Worm (Caenorhabditis elegans) whole organism, young adult: Measurements from ENCODE around the gene try-1.

Experiments
- B0336.3 ChIP-seq: fragments of 200-800 bp; sonication (Bioruptor generic); IDR thresholded peaks from 2 replicates; pipeline ENCODE4 v1.3.6; 2022; ENCODE audit warnings: missing genetic modification characterization, missing compliant biosample characterization
- C17E4.6 ChIP-seq: fragments of 200-800 bp; sonication (Bioruptor generic); IDR thresholded peaks from 2 replicates; pipeline ENCODE4 v1.3.6; 2022; ENCODE audit warnings: missing genetic modification reagents, missing genetic modification characterization, missing compliant biosample characterization
- F49E8.2 ChIP-seq: sonication (generic microtip); optimal IDR thresholded peaks from 3 replicates; lab custom pipeline; 2017; ENCODE audit warnings: missing genetic modification characterization, mild to moderate bottlenecking, missing compliant biosample characterization, antibody characterized with exemption, moderate library complexity; ENCODE audit not compliant: insufficient read depth
- F52B5.7 ChIP-seq: sonication (generic microtip); optimal IDR thresholded peaks from 2 replicates; lab custom pipeline; 2016; ENCODE audit warnings: mild to moderate bottlenecking, missing genetic modification characterization, missing compliant biosample characterization
- F55B11.4 ChIP-seq: sonication (generic microtip); optimal IDR thresholded peaks from 2 replicates; lab custom pipeline; 2016; ENCODE audit warnings: missing compliant biosample characterization, missing genetic modification characterization, borderline replicate concordance; ENCODE audit not compliant: insufficient read depth
- F57C9.4 ChIP-seq: sonication (generic microtip); optimal IDR thresholded peaks from 2 replicates; lab custom pipeline; 2017; ENCODE audit warnings: mild to moderate bottlenecking, missing genetic modification characterization, missing compliant biosample characterization
- K11D2.4 ChIP-seq: fragments of 200-800 bp; sonication (Bioruptor generic); IDR thresholded peaks from 2 replicates; pipeline ENCODE4 v1.3.6; 2022; ENCODE audit warnings: missing genetic modification reagents, missing genetic modification characterization, missing compliant biosample characterization
- T07F8.4 ChIP-seq: sonication (generic microtip); optimal IDR thresholded peaks from 2 replicates; lab custom pipeline; 2016; ENCODE audit warnings: mild to moderate bottlenecking, missing genetic modification characterization, moderate library complexity, missing compliant biosample characterization
- Y53F4B.3 ChIP-seq: fragments of 200-800 bp; sonication (Bioruptor generic); IDR thresholded peaks from 2 replicates; pipeline ENCODE4 v1.3.6; 2022; ENCODE audit warnings: missing genetic modification reagents, missing genetic modification characterization, missing compliant biosample characterization
- Y53G8AR.9 ChIP-seq: fragments of 200-800 bp; sonication (Bioruptor generic); conservative IDR thresholded peaks from 2 replicates; pipeline ENCODE4 v1.3.6; 2022; ENCODE audit warnings: missing genetic modification reagents, missing genetic modification characterization, missing compliant biosample characterization
- Y67H2A.10 ChIP-seq: fragments of 200-800 bp; sonication (Bioruptor generic); conservative IDR thresholded peaks from 2 replicates; pipeline ENCODE4 v1.3.6; 2022; ENCODE audit warnings: missing genetic modification reagents, missing genetic modification characterization, missing compliant biosample characterization
- ZK185.1 ChIP-seq: sonication (generic microtip); optimal IDR thresholded peaks from 2 replicates; lab custom pipeline; 2016; ENCODE audit warnings: mild to moderate bottlenecking, missing genetic modification characterization, missing compliant biosample characterization; ENCODE audit not compliant: poor library complexity, severe bottlenecking
- akir-1 ChIP-seq: fragments of 200-800 bp; sonication (Bioruptor generic); optimal IDR thresholded peaks from 2 replicates; lab custom pipeline; 2018; ENCODE audit warnings: mild to moderate bottlenecking, missing genetic modification characterization, moderate library complexity, missing compliant biosample characterization
- ama-1 ChIP-seq, 3 experiments: fragments of 150-350 bp in 1 of 3; sonication (generic microtip) in 2 of 3; optimal IDR thresholded peaks; 2 replicates each; lab custom pipeline; 2014 to 2018; ENCODE audit warnings: missing biosample characterization in 2 of 3, missing genetic modification characterization in 2 of 3, missing genetic modification reagents in 2 of 3
- aptf-2 ChIP-seq: fragments of 200-800 bp; sonication (Bioruptor generic); conservative IDR thresholded peaks from 2 replicates; pipeline ENCODE4 v1.3.6; 2022; ENCODE audit warnings: missing genetic modification reagents, missing genetic modification characterization, missing compliant biosample characterization
- atf-7 ChIP-seq: sonication (generic microtip); optimal IDR thresholded peaks from 2 replicates; lab custom pipeline; 2017; ENCODE audit warnings: mild to moderate bottlenecking, missing genetic modification characterization, missing compliant biosample characterization
- athp-1 ChIP-seq: sonication (generic microtip); optimal IDR thresholded peaks from 2 replicates; lab custom pipeline; 2017; ENCODE audit warnings: mild to moderate bottlenecking, missing genetic modification characterization, missing compliant biosample characterization
- attf-5 ChIP-seq: fragments of 200-800 bp; sonication (Bioruptor generic); optimal IDR thresholded peaks from 2 replicates; lab custom pipeline; 2018; ENCODE audit warnings: mild to moderate bottlenecking, missing genetic modification characterization, missing compliant biosample characterization
- cebp-2 ChIP-seq: fragments of 200-800 bp; sonication (Bioruptor generic); IDR thresholded peaks from 2 replicates; pipeline ENCODE4 v1.3.6; 2022; ENCODE audit warnings: missing genetic modification characterization, missing compliant biosample characterization
- ceh-40 ChIP-seq: fragments of 200-800 bp; sonication (Bioruptor generic); IDR thresholded peaks from 2 replicates; pipeline ENCODE4 v1.3.6; 2022; ENCODE audit warnings: missing genetic modification characterization, missing compliant biosample characterization
- ceh-91 ChIP-seq: fragments of 200-800 bp; sonication (Bioruptor generic); IDR thresholded peaks from 2 replicates; pipeline ENCODE4 v1.3.6; 2022; ENCODE audit warnings: missing genetic modification reagents, missing genetic modification characterization, missing compliant biosample characterization
- egl-18 ChIP-seq: fragments of 200-800 bp; sonication (Bioruptor generic); IDR thresholded peaks from 2 replicates; pipeline ENCODE4 v1.3.6; 2022; ENCODE audit warnings: missing genetic modification reagents, missing genetic modification characterization, missing compliant biosample characterization
- egl-44 ChIP-seq: fragments of 200-800 bp; sonication (Bioruptor generic); IDR thresholded peaks from 2 replicates; pipeline ENCODE4 v1.3.6; 2022; ENCODE audit warnings: missing genetic modification reagents, missing genetic modification characterization, missing compliant biosample characterization
- egrh-3 ChIP-seq: fragments of 200-800 bp; sonication (Bioruptor generic); IDR thresholded peaks from 2 replicates; pipeline ENCODE4 v1.3.6; 2022; ENCODE audit warnings: missing genetic modification reagents, missing genetic modification characterization, missing compliant biosample characterization
- hlh-12 ChIP-seq: sonication (generic microtip); optimal IDR thresholded peaks from 2 replicates; lab custom pipeline; 2016; ENCODE audit warnings: missing genetic modification characterization, missing compliant biosample characterization
- hlh-26 ChIP-seq: fragments of 200-800 bp; sonication (Bioruptor generic); conservative IDR thresholded peaks from 2 replicates; pipeline ENCODE4 v1.3.6; 2022; ENCODE audit warnings: missing genetic modification reagents, missing genetic modification characterization, missing compliant biosample characterization
- hmg-1.2 ChIP-seq: fragments of 200-800 bp; sonication (Bioruptor generic); IDR thresholded peaks from 2 replicates; pipeline ENCODE4 v1.3.6; 2022; ENCODE audit warnings: missing genetic modification reagents, missing genetic modification characterization, missing compliant biosample characterization
- hsf-1 ChIP-seq: fragments of 200-800 bp; sonication (Bioruptor generic); IDR thresholded peaks from 2 replicates; pipeline ENCODE4 v1.3.6; 2022; ENCODE audit warnings: missing genetic modification reagents, missing genetic modification characterization, missing compliant biosample characterization
- lag-1 ChIP-seq: fragments of 200-800 bp; sonication (Bioruptor generic); IDR thresholded peaks from 2 replicates; pipeline ENCODE4 v1.3.6; 2022; ENCODE audit warnings: missing genetic modification reagents, missing genetic modification characterization, missing compliant biosample characterization
- let-526 ChIP-seq: fragments of 200-800 bp; sonication (Bioruptor generic); IDR thresholded peaks from 2 replicates; pipeline ENCODE4 v1.3.6; 2022; ENCODE audit warnings: missing genetic modification reagents, missing genetic modification characterization, missing compliant biosample characterization
- let-607 ChIP-seq, 2 experiments: fragments of 200-800 bp in 1 of 2; sonication (Bioruptor generic) in 1 of 2; sonication (generic microtip) in 1 of 2; optimal IDR thresholded peaks; 2 replicates each; lab custom pipeline; 2016 to 2018; ENCODE audit warnings: mild to moderate bottlenecking in 2 of 2, missing compliant biosample characterization in 2 of 2, missing genetic modification characterization in 2 of 2, moderate library complexity in 2 of 2, missing genotype in 1 of 2
- lin-35 ChIP-seq, 3 experiments: fragments of 150-350 bp in 2 of 3; sonication (generic microtip) in 1 of 3; optimal IDR thresholded peaks; 2 replicates each; lab custom pipeline; 2014 to 2018; ENCODE audit warnings: missing biosample characterization in 3 of 3, missing genetic modification characterization in 3 of 3, missing genetic modification reagents in 3 of 3
- lir-1 ChIP-seq: fragments of 200-800 bp; sonication (Bioruptor generic); conservative IDR thresholded peaks from 2 replicates; pipeline ENCODE4 v1.3.6; 2022; ENCODE audit warnings: missing genetic modification reagents, missing genetic modification characterization, missing compliant biosample characterization
- lsl-1 ChIP-seq: fragments of 200-800 bp; sonication (Bioruptor generic); optimal IDR thresholded peaks from 2 replicates; lab custom pipeline; 2018; ENCODE audit warnings: mild to moderate bottlenecking, missing genetic modification characterization, moderate library complexity, missing compliant biosample characterization
- lsy-27 ChIP-seq: sonication (generic microtip); optimal IDR thresholded peaks from 2 replicates; lab custom pipeline; 2017; ENCODE audit warnings: missing genetic modification characterization, mild to moderate bottlenecking, missing compliant biosample characterization, antibody characterized with exemption, missing genotype, borderline replicate concordance; ENCODE audit not compliant: insufficient read depth
- madf-6 ChIP-seq: fragments of 200-800 bp; sonication (Bioruptor generic); IDR thresholded peaks from 2 replicates; pipeline ENCODE4 v1.3.6; 2022; ENCODE audit warnings: missing genetic modification reagents, missing genetic modification characterization, missing compliant biosample characterization
- mel-28 ChIP-seq: sonication (generic microtip); optimal IDR thresholded peaks from 2 replicates; lab custom pipeline; 2016; ENCODE audit warnings: borderline replicate concordance, mild to moderate bottlenecking, missing genetic modification characterization, missing compliant biosample characterization
- mxl-1 ChIP-seq: sonication (generic microtip); optimal IDR thresholded peaks from 2 replicates; lab custom pipeline; 2016; ENCODE audit warnings: missing genetic modification characterization, missing compliant biosample characterization
- nfyb-1 ChIP-seq: fragments of 200-800 bp; sonication (Bioruptor generic); IDR thresholded peaks from 2 replicates; pipeline ENCODE4 v1.3.6; 2022; ENCODE audit warnings: missing genetic modification reagents, missing genetic modification characterization, missing compliant biosample characterization
- nhr-27 ChIP-seq: fragments of 200-800 bp; sonication (Bioruptor generic); optimal IDR thresholded peaks from 2 replicates; lab custom pipeline; 2018; ENCODE audit warnings: mild to moderate bottlenecking, missing genetic modification characterization, moderate library complexity, missing compliant biosample characterization
- sdz-38 ChIP-seq: sonication (generic microtip); optimal IDR thresholded peaks from 2 replicates; lab custom pipeline; 2016; ENCODE audit warnings: missing genotype, missing genetic modification characterization, missing compliant biosample characterization
- sea-2 ChIP-seq: fragments of 200-800 bp; sonication (Bioruptor generic); IDR thresholded peaks from 2 replicates; pipeline ENCODE4 v1.3.6; 2022; ENCODE audit warnings: missing genetic modification characterization, missing compliant biosample characterization
- somi-1 ChIP-seq: fragments of 200-800 bp; sonication (Bioruptor generic); optimal IDR thresholded peaks from 2 replicates; lab custom pipeline; 2018; ENCODE audit warnings: mild to moderate bottlenecking, missing genetic modification characterization, missing compliant biosample characterization
- tbx-9 ChIP-seq: sonication (generic microtip); optimal IDR thresholded peaks from 2 replicates; lab custom pipeline; 2016; ENCODE audit warnings: borderline replicate concordance, missing genetic modification characterization, inconsistent platforms, missing compliant biosample characterization
- unc-62 ChIP-seq: fragments of 150-350 bp; optimal IDR thresholded peaks from 2 replicates; lab custom pipeline; 2014; ENCODE audit warnings: missing biosample characterization, missing genetic modification reagents, missing genetic modification characterization
- xnd-1 ChIP-seq: sonication (generic microtip); optimal IDR thresholded peaks from 2 replicates; lab custom pipeline; 2016; ENCODE audit warnings: missing genotype, missing genetic modification reagents, missing genetic modification characterization, missing compliant biosample characterization
- ztf-18 ChIP-seq: sonication (generic microtip); optimal IDR thresholded peaks from 2 replicates; lab custom pipeline; 2016; ENCODE audit warnings: missing genotype, mild to moderate bottlenecking, missing genetic modification characterization, missing compliant biosample characterization
- ztf-26 ChIP-seq: sonication (generic microtip); optimal IDR thresholded peaks from 2 replicates; lab custom pipeline; 2017; ENCODE audit warnings: missing genetic modification characterization, missing compliant biosample characterization
- ztf-3 ChIP-seq: fragments of 200-800 bp; sonication (Bioruptor generic); optimal IDR thresholded peaks from 2 replicates; lab custom pipeline; 2018; ENCODE audit warnings: mild to moderate bottlenecking, missing genetic modification characterization, missing compliant biosample characterization

try-1 gene

DNA sequence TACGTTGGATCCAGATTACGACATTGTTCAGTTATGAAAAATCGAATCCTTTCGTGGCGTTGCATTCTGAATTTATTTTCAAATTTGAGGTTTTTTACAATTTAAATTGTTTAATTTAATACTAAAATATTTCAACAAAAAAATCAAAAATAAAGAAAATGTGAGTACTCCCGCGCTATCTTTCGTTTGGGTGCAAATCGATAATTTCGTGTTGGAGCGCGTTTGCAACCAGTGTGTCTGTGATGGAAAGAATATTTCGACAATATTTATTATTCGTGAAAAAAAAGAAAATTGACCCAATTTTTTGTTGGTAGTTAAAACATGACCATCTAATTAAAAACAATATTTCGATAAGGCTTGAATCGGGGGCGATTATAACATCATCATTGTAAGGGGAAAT lies 47.3 kb downstream of the try-1 start, which contains the start of gene R05F9.9 (continued):
- no peak for TF ChIP-seq sdz-38 (tag; lab: Kevin White, UChicago)
- TF ChIP-seq ztf-3 (GFP tag; lab: Kevin White, UChicago), result no peak
- peak; percentile 86 for TF ChIP-seq Y53G8AR.9 (GFP tag; lab: Robert Waterston, UW)
- peak; percentile 27 for TF ChIP-seq mxl-1 (tag; lab: Kevin White, UChicago)
- no peak for TF ChIP-seq F52B5.7 (tag; lab: Kevin White, UChicago)
- TF ChIP-seq lsy-27 (tag; lab: Kevin White, UChicago), result no peak
- TF ChIP-seq T07F8.4 (tag; lab: Kevin White, UChicago), result no peak
- TF ChIP-seq nfyb-1 (GFP tag; lab: Robert Waterston, UW), result peak; percentile 52
- TF ChIP-seq tbx-9 (tag; lab: Kevin White, UChicago), result no peak
- TF ChIP-seq lin-35 (GFP tag; optimal IDR thresholded peaks at IDR 0.05; lab: Kevin White, UChicago), result peak in 1 of 3 experiments; percentile 58
- peak; percentile 66 for TF ChIP-seq hsf-1 (GFP tag; lab: Robert Waterston, UW)
- TF ChIP-seq mel-28 (tag; lab: Kevin White, UChicago), result no peak
- no peak for TF ChIP-seq lag-1 (GFP tag; lab: Robert Waterston, UW)
- peak; percentile 37 for TF ChIP-seq ZK185.1
- no peak for TF ChIP-seq unc-62 (GFP tag; lab: Kevin White, UChicago)
- TF ChIP-seq egl-18 (GFP tag; lab: Robert Waterston, UW), result no peak
- TF ChIP-seq lsl-1 (GFP tag; lab: Kevin White, UChicago), result peak; percentile 25
- no peak for TF ChIP-seq ztf-18
- TF ChIP-seq madf-6 (GFP tag; lab: Robert Waterston, UW), result peak; percentile 51
- no peak for TF ChIP-seq somi-1 (GFP tag; lab: Kevin White, UChicago)
- TF ChIP-seq Y53F4B.3 (GFP tag; lab: Robert Waterston, UW), result no peak
- no peak for TF ChIP-seq lir-1 (GFP tag; lab: Robert Waterston, UW)
- no peak for TF ChIP-seq athp-1
- no peak for TF ChIP-seq egrh-3 (GFP tag; lab: Robert Waterston, UW)
- TF ChIP-seq B0336.3, result peak; percentile 41; the same call in 1 of the 2 replicates
- no peak for TF ChIP-seq F57C9.4
- TF ChIP-seq ceh-91 (GFP tag; lab: Robert Waterston, UW), result no peak
- TF ChIP-seq K11D2.4, result no peak
- no peak for TF ChIP-seq F55B11.4 (tag; lab: Kevin White, UChicago)
- TF ChIP-seq xnd-1, result no peak
- TF ChIP-seq ama-1 (optimal IDR thresholded peaks at IDR 0.05; lab: Kevin White, UChicago), result peak; percentile 64
- TF ChIP-seq ama-1 (GFP tag; optimal IDR thresholded peaks at IDR 0.05; lab: Kevin White, UChicago), result no peak
- peak; percentile 46 for TF ChIP-seq atf-7 (tag; lab: Kevin White, UChicago)
- TF ChIP-seq let-607 (tag; optimal IDR thresholded peaks at IDR 0.05; lab: Kevin White, UChicago), result no peak
- TF ChIP-seq nhr-27, result no peak
- no peak for TF ChIP-seq C17E4.6
- no peak for TF ChIP-seq akir-1 (GFP tag; lab: Kevin White, UChicago)
- TF ChIP-seq let-526 (GFP tag; lab: Robert Waterston, UW), result no peak
- TF ChIP-seq hlh-26 (GFP tag; lab: Robert Waterston, UW), result no peak
- no peak for TF ChIP-seq aptf-2
- TF ChIP-seq hmg-1.2 (GFP tag; lab: Robert Waterston, UW), result no peak
- TF ChIP-seq cebp-2 (GFP tag; lab: Robert Waterston, UW), result no peak
- TF ChIP-seq egl-44 (GFP tag; lab: Robert Waterston, UW), result no peak
- no peak for TF ChIP-seq F49E8.2 (tag; lab: Kevin White, UChicago)
- no peak for TF ChIP-seq ceh-40
- peak; percentile 37 for TF ChIP-seq ztf-26 (tag; lab: Kevin White, UChicago)
- no peak for TF ChIP-seq Y67H2A.10 (GFP tag; lab: Robert Waterston, UW)
- TF ChIP-seq sea-2 (GFP tag; lab: Robert Waterston, UW), result no peak
- TF ChIP-seq attf-5 (GFP tag; lab: Kevin White, UChicago), result peak; percentile 31
- TF ChIP-seq hlh-12 (tag; lab: Kevin White, UChicago), result no peak
